Fruit fly (Drosophila melanogaster) whole organism, embryonic: Measurements from ENCODE around the gene CG14402.

Source experiments
- Asciz ChIP-seq: fragments of 200-800 bp; sonication (Bioruptor generic); optimal IDR thresholded peaks from 2 replicates; lab custom pipeline; 2017; ENCODE audit warnings: missing biosample characterization, mild to moderate bottlenecking, missing genetic modification characterization, missing genetic modification reagents
- CG13894 ChIP-seq: fragments of 200-800 bp; sonication (Bioruptor generic); optimal IDR thresholded peaks from 3 replicates; lab custom pipeline; 2018; ENCODE audit warnings: missing biosample characterization, mild to moderate bottlenecking, missing genetic modification characterization, moderate library complexity
- CG15514 ChIP-seq: fragments of 200-800 bp; sonication (Bioruptor generic); optimal IDR thresholded peaks from 3 replicates; lab custom pipeline; 2017; ENCODE audit warnings: missing biosample characterization, missing genetic modification characterization, mild to moderate bottlenecking, moderate library complexity, missing genetic modification reagents
- CG1603 ChIP-seq: fragments of 200-800 bp; sonication (Bioruptor generic); optimal IDR thresholded peaks from 2 replicates; lab custom pipeline; 2019; ENCODE audit warnings: missing biosample characterization, mild to moderate bottlenecking, missing genetic modification characterization, moderate library complexity
- CG18599 ChIP-seq: fragments of 200-800 bp; sonication (Bioruptor generic); optimal IDR thresholded peaks from 3 replicates; lab custom pipeline; 2017; ENCODE audit warnings: missing biosample characterization, missing genetic modification characterization, mild to moderate bottlenecking, moderate library complexity, missing genetic modification reagents
- CG18619 ChIP-seq: fragments of 200-800 bp; sonication (Bioruptor generic); optimal IDR thresholded peaks from 3 replicates; lab custom pipeline; 2017; ENCODE audit warnings: missing biosample characterization, mild to moderate bottlenecking, missing genetic modification characterization
- CG2889 ChIP-seq: fragments of 200-800 bp; sonication (Bioruptor generic); IDR thresholded peaks from 3 replicates; pipeline ENCODE4 v1.3.6; 2022; ENCODE audit warnings: missing biosample characterization, missing genetic modification characterization
- CG30020 ChIP-seq: fragments of 200-800 bp; optimal IDR thresholded peaks from 2 replicates; lab custom pipeline; 2019; ENCODE audit warnings: missing biosample characterization, mild to moderate bottlenecking, missing genetic modification characterization, moderate library complexity
- CG31224 ChIP-seq: fragments of 200-800 bp; sonication (Bioruptor generic); IDR thresholded peaks from 2 replicates; pipeline ENCODE4 v1.3.6; 2022; ENCODE audit warnings: missing biosample characterization, missing genetic modification characterization
- CG32532 ChIP-seq: fragments of 200-800 bp; sonication (Bioruptor generic); IDR thresholded peaks from 2 replicates; pipeline ENCODE4 v1.3.6; 2022; ENCODE audit warnings: missing biosample characterization, missing genetic modification characterization
- CG32767 ChIP-seq: fragments of 200-800 bp; sonication (Bioruptor generic); IDR thresholded peaks from 2 replicates; pipeline ENCODE4 v1.3.6; 2022; ENCODE audit warnings: missing biosample characterization, missing genetic modification characterization
- CG32772 ChIP-seq: fragments of 200-800 bp; sonication (Bioruptor generic); IDR thresholded peaks from 2 replicates; pipeline ENCODE4 v1.3.6; 2022; ENCODE audit warnings: missing biosample characterization, missing genetic modification characterization
- CG34376 ChIP-seq: fragments of 200-800 bp; sonication (Bioruptor generic); optimal IDR thresholded peaks from 2 replicates; lab custom pipeline; 2018; ENCODE audit warnings: missing biosample characterization, mild to moderate bottlenecking, missing genetic modification characterization
- CG42726 ChIP-seq: fragments of 200-800 bp; sonication (Bioruptor generic); IDR thresholded peaks from 2 replicates; pipeline ENCODE4 v1.3.6; 2022; ENCODE audit warnings: missing biosample characterization, missing genetic modification characterization; ENCODE audit not compliant: partially characterized antibody
- CG4282 ChIP-seq: fragments of 200-800 bp; sonication (Bioruptor generic); optimal IDR thresholded peaks from 2 replicates; lab custom pipeline; 2016; ENCODE audit warnings: missing biosample characterization, missing genetic modification characterization
- CG4360 ChIP-seq: fragments of 200-800 bp; sonication (Bioruptor generic); IDR thresholded peaks from 2 replicates; pipeline ENCODE4 v1.3.6; 2022; ENCODE audit warnings: missing biosample characterization, missing genetic modification characterization
- CG4820 ChIP-seq: fragments of 200-800 bp; sonication (Bioruptor generic); optimal IDR thresholded peaks from 3 replicates; lab custom pipeline; 2016; ENCODE audit warnings: missing biosample characterization, missing genetic modification characterization
- CG4854 ChIP-seq: fragments of 200-800 bp; sonication (Bioruptor generic); optimal IDR thresholded peaks from 2 replicates; lab custom pipeline; 2016; ENCODE audit warnings: missing biosample characterization, missing genetic modification characterization, inconsistent platforms
- CG9437 ChIP-seq: fragments of 200-800 bp; sonication (Bioruptor generic); optimal IDR thresholded peaks from 2 replicates; lab custom pipeline; 2018; ENCODE audit warnings: missing biosample characterization, mild to moderate bottlenecking, missing genetic modification characterization
- Dll ChIP-seq: fragments of 200-800 bp; sonication (Bioruptor generic); IDR thresholded peaks from 4 replicates; pipeline ENCODE4 v1.3.6; 2022; ENCODE audit warnings: missing biosample characterization, missing genetic modification characterization; ENCODE audit not compliant: partially characterized antibody
- Drgx ChIP-seq: fragments of 200-800 bp; sonication (Bioruptor generic); IDR thresholded peaks from 2 replicates; pipeline ENCODE4 v1.3.6; 2022; ENCODE audit warnings: missing biosample characterization, missing genetic modification characterization
- Fer1 ChIP-seq: fragments of 200-800 bp; sonication (Bioruptor generic); optimal IDR thresholded peaks from 2 replicates; lab custom pipeline; 2017; ENCODE audit warnings: missing biosample characterization, mild to moderate bottlenecking, missing genetic modification characterization
- Lim3 ChIP-seq: fragments of 200-800 bp; sonication (Bioruptor generic); IDR thresholded peaks from 2 replicates; pipeline ENCODE4 v1.3.6; 2022; ENCODE audit warnings: missing biosample characterization, missing genetic modification characterization
- Med ChIP-seq: fragments of 200-800 bp; sonication (Bioruptor generic); peaks from one replicate; lab custom pipeline; 2016; ENCODE audit warnings: missing biosample characterization, missing genetic modification characterization, mild to moderate bottlenecking, inconsistent platforms, moderate library complexity
- Meics ChIP-seq: fragments of 200-800 bp; sonication (Bioruptor generic); optimal IDR thresholded peaks from 2 replicates; lab custom pipeline; 2017; ENCODE audit warnings: missing biosample characterization, mild to moderate bottlenecking, missing genetic modification characterization
- Tbp ChIP-seq: fragments of >200 bp; optimal IDR thresholded peaks from 2 replicates; lab custom pipeline; 2018; ENCODE audit warnings: missing biosample characterization, missing genetic modification characterization
- Trl ChIP-seq, 3 experiments: fragments of >200 bp in 2 of 3; fragments of 200-800 bp in 1 of 3; sonication (Bioruptor generic) in 1 of 3; optimal IDR thresholded peaks; 2 replicates in 1 of 3; 3 replicates in 2 of 3; lab custom pipeline; 2016 to 2017; ENCODE audit warnings: missing biosample characterization in 1 of 3, missing genetic modification characterization in 1 of 3
- abd-A ChIP-seq: fragments of 200-800 bp; sonication (Bioruptor generic); optimal IDR thresholded peaks from 3 replicates; lab custom pipeline; 2019; ENCODE audit warnings: missing biosample characterization, mild to moderate bottlenecking, missing genetic modification characterization, moderate library complexity
- amos ChIP-seq: fragments of 200-800 bp; sonication (Bioruptor generic); IDR thresholded peaks from 2 replicates; pipeline ENCODE4 v1.3.6; 2022; ENCODE audit warnings: missing biosample characterization, missing genetic modification characterization; ENCODE audit not compliant: partially characterized antibody
- bbx ChIP-seq: fragments of 200-800 bp; sonication (Bioruptor generic); IDR thresholded peaks from 2 replicates; pipeline ENCODE4 v1.3.6; 2022; ENCODE audit warnings: missing biosample characterization, missing genetic modification characterization; ENCODE audit not compliant: partially characterized antibody
- cg ChIP-seq: fragments of 200-800 bp; sonication (Bioruptor generic); optimal IDR thresholded peaks from 3 replicates; lab custom pipeline; 2019; ENCODE audit warnings: missing biosample characterization, mild to moderate bottlenecking, missing genetic modification characterization, moderate library complexity
- crp ChIP-seq, 2 experiments: fragments of 200-800 bp; sonication (Bioruptor generic); optimal IDR thresholded peaks; 2 replicates in 1 of 2; 3 replicates in 1 of 2; lab custom pipeline; 2017; ENCODE audit warnings: missing biosample characterization in 2 of 2, missing genetic modification characterization in 2 of 2, mild to moderate bottlenecking in 1 of 2, moderate library complexity in 1 of 2
- ewg ChIP-seq: fragments of 200-800 bp; sonication (Bioruptor generic); optimal IDR thresholded peaks from 3 replicates; lab custom pipeline; 2017; ENCODE audit warnings: mild to moderate bottlenecking, missing biosample characterization, missing genetic modification reagents, missing genetic modification characterization
- gcm2 ChIP-seq: fragments of 200-800 bp; sonication (Bioruptor generic); optimal IDR thresholded peaks from 2 replicates; lab custom pipeline; 2016; ENCODE audit warnings: missing biosample characterization, missing genetic modification characterization
- kni ChIP-seq: fragments of 200-800 bp; sonication (Bioruptor generic); optimal IDR thresholded peaks from 3 replicates; lab custom pipeline; 2017; ENCODE audit warnings: mild to moderate bottlenecking, missing biosample characterization, missing genetic modification reagents, missing genetic modification characterization
- lab ChIP-seq: fragments of 200-800 bp; sonication (Bioruptor generic); optimal IDR thresholded peaks from 3 replicates; lab custom pipeline; 2017; ENCODE audit warnings: missing biosample characterization, missing genetic modification characterization, mild to moderate bottlenecking, moderate library complexity, missing genetic modification reagents
- nerfin-1 ChIP-seq: fragments of 200-800 bp; sonication (Bioruptor generic); optimal IDR thresholded peaks from 3 replicates; lab custom pipeline; 2019; ENCODE audit warnings: missing biosample characterization, mild to moderate bottlenecking, missing genetic modification characterization, moderate library complexity
- pzg ChIP-seq: fragments of 200-800 bp; sonication (Bioruptor generic); optimal IDR thresholded peaks from 3 replicates; lab custom pipeline; 2018; ENCODE audit warnings: missing biosample characterization, mild to moderate bottlenecking, missing genetic modification characterization, moderate library complexity
- scrt ChIP-seq: fragments of 200-800 bp; sonication (Bioruptor generic); optimal IDR thresholded peaks from 2 replicates; lab custom pipeline; 2018; ENCODE audit warnings: missing biosample characterization, mild to moderate bottlenecking, missing genetic modification characterization, moderate library complexity
- sd ChIP-seq: fragments of 200-800 bp; sonication (Bioruptor generic); optimal IDR thresholded peaks from 3 replicates; lab custom pipeline; 2018; ENCODE audit warnings: missing biosample characterization, mild to moderate bottlenecking, missing genetic modification characterization, moderate library complexity
- sens ChIP-seq: fragments of 200-800 bp; sonication (Bioruptor generic); peaks from one replicate; lab custom pipeline; 2016; ENCODE audit warnings: missing biosample characterization, missing genetic modification characterization
- sr ChIP-seq: fragments of 200-800 bp; sonication (Bioruptor generic); IDR thresholded peaks from 3 replicates; pipeline ENCODE4 v1.3.6; 2022; ENCODE audit warnings: missing biosample characterization, missing genetic modification characterization
- toy ChIP-seq: fragments of 200-800 bp; sonication (Bioruptor generic); IDR thresholded peaks from 2 replicates; pipeline ENCODE4 v1.3.6; 2022; ENCODE audit warnings: missing biosample characterization, missing genetic modification characterization
- trem ChIP-seq: fragments of 200-800 bp; optimal IDR thresholded peaks from 3 replicates; lab custom pipeline; 2019; ENCODE audit warnings: missing biosample characterization, mild to moderate bottlenecking, missing genetic modification characterization, moderate library complexity
- ttk ChIP-seq: fragments of 200-800 bp; sonication (Bioruptor generic); IDR thresholded peaks from 2 replicates; pipeline ENCODE4 v2.1.2; 2022; ENCODE audit warnings: missing biosample characterization, missing genetic modification characterization
- vfl ChIP-seq: fragments of 200-800 bp; sonication (Bioruptor generic); optimal IDR thresholded peaks from 2 replicates; lab custom pipeline; 2016; ENCODE audit warnings: missing biosample characterization, missing genetic modification characterization
- wdn ChIP-seq: fragments of 200-800 bp; sonication (Bioruptor generic); IDR thresholded peaks from 2 replicates; pipeline ENCODE4 v1.3.6; 2022; ENCODE audit warnings: missing biosample characterization, missing genetic modification characterization

Gene CG14402

DNA sequence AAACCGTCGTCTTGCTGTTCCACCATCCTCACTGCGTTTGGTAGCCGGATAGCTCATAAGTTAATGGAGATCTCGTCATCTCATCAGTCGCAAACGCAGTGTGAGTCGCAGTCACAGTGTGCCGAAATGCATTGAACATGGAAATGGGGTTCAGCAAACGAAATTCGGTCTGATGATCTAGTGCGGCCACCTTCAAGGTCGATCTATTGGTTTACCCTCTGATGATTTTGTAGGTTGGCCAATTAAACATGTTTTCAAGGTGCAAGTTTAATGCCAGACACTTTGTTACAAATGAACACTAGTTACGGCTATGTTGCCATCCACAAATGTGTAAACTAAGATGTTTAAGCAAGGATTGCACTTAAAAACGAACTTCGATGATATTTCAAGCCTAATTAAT, 46.3 kb upstream of the CG14402 start (continued):
- TF ChIP-seq Med (GFP tag; lab: Kevin White, UChicago) (peak; percentile 35), CG1603 (tag; lab: Kevin White, UChicago) (peak; percentile 24), sens (GFP tag; lab: Kevin White, UChicago) (no peak), CG4282 (GFP tag; lab: Kevin White, UChicago) (no peak), Lim3 (GFP tag; lab: Robert Waterston, UW) (no peak), Asciz (GFP tag; lab: Kevin White, UChicago) (no peak)

dm6 chr2L:20803733-20804164, 45.4 kb upstream of the CG14402 start:
- TF ChIP-seq sd (tag; lab: Kevin White, UChicago) (peak; percentile 65), CG18619 (GFP tag; lab: Kevin White, UChicago) (no peak), bbx (GFP tag; lab: Robert Waterston, UW) (no peak), trem (tag; lab: Kevin White, UChicago) (no peak), Drgx (no peak), crp (GFP tag; optimal IDR thresholded peaks at IDR 0.05; lab: Kevin White, UChicago) (no peak), Tbp (GFP tag; lab: Kevin White, UChicago) (no peak), CG4820 (GFP tag; lab: Kevin White, UChicago) (no peak), gcm2 (GFP tag; lab: Kevin White, UChicago) (no peak), scrt (GFP tag; lab: Kevin White, UChicago) (peak; percentile 99), CG34376 (no peak), CG32772 (GFP tag; lab: Robert Waterston, UW) (0 out of 2 replicates have a peak, but pooled peaks have one; percentile 8), CG9437 (GFP tag; lab: Kevin White, UChicago) (no peak), pzg (GFP tag; lab: Kevin White, UChicago) (no peak), sr (GFP tag; lab: Robert Waterston, UW) (peak; percentile 54; the same call in 1 of the 3 replicates), CG15514 (GFP tag; lab: Kevin White, UChicago) (no peak), CG2889 (GFP tag; lab: Robert Waterston, UW) (no peak), CG31224 (GFP tag; lab: Robert Waterston, UW) (peak; percentile 27; the same call in 1 of the 2 replicates), Fer1 (GFP tag; lab: Kevin White, UChicago) (no peak), cg (GFP tag; lab: Kevin White, UChicago) (peak; percentile 38), ewg (GFP tag; lab: Kevin White, UChicago) (no peak), Meics (GFP tag; lab: Kevin White, UChicago) (no peak), nerfin-1 (peak; percentile 43), CG4854 (GFP tag; lab: Kevin White, UChicago) (no peak), lab (GFP tag; lab: Kevin White, UChicago) (peak; percentile 7), CG4282 (GFP tag; lab: Kevin White, UChicago) (no peak), toy (0 out of 2 replicates have a peak, but pooled peaks have one; percentile 47), vfl (no peak), CG18599 (peak; percentile 25), ttk (GFP tag; lab: Robert Waterston, UW) (peak; percentile 58; the same call in 1 of the 2 replicates), abd-A (tag; lab: Kevin White, UChicago) (peak; percentile 80), wdn (GFP tag; lab: Robert Waterston, UW) (no peak), CG32767 (GFP tag; lab: Robert Waterston, UW) (0 out of 2 replicates have a peak, but pooled peaks have one; percentile 5), amos (GFP tag; lab: Robert Waterston, UW) (0 out of 2 replicates have a peak, but pooled peaks have one; percentile 27), CG42726 (GFP tag; lab: Robert Waterston, UW) (0 out of 2 replicates have a peak, but pooled peaks have one; percentile 44), CG4360 (peak; percentile 63), Dll (GFP tag; lab: Robert Waterston, UW) (no peak), CG13894 (tag; lab: Kevin White, UChicago) (peak; percentile 48), Trl (optimal IDR thresholded peaks at IDR 0.05; lab: Kevin White, UChicago) (peak; percentile 45 to 52), Trl (GFP tag; optimal IDR thresholded peaks at IDR 0.05; lab: Kevin White, UChicago) (no peak), CG32532 (peak; percentile 43), kni (GFP tag; lab: Kevin White, UChicago) (peak; percentile 12), CG30020 (tag; lab: Kevin White, UChicago) (no peak)
